Worm (Caenorhabditis elegans): ENCODE measurements around the gene ZC373.3.

ce11 chrX:10079230-10079629 is 18.9 kb downstream of the ZC373.3 start:
- TF ChIP-seq ceh-90 (tag; optimal IDR thresholded peaks at IDR 0.05) (no peak), unc-86 (tag; optimal IDR thresholded peaks at IDR 0.05) (no peak), nhr-84 (tag; optimal IDR thresholded peaks at IDR 0.05) (no peak), mdl-1 (tag; optimal IDR thresholded peaks at IDR 0.05) (no peak), nhr-237 (tag; optimal IDR thresholded peaks at IDR 0.05) (no peak), nhr-11 (tag; optimal IDR thresholded peaks at IDR 0.05) (no peak), efl-1 (optimal IDR thresholded peaks at IDR 0.05) (no peak), efl-1 (GFP tag; optimal IDR thresholded peaks at IDR 0.05 in 1 of 2) (no peak), unc-62 (GFP tag; optimal IDR thresholded peaks at IDR 0.05) (no peak), skn-1 (tag; optimal IDR thresholded peaks at IDR 0.05) (no peak)
